Worm (Caenorhabditis elegans) whole organism, L1 larva: Measurements from ENCODE around the gene gpa-3.

Experiments
- C04F5.9 ChIP-seq: sonication (generic microtip); optimal IDR thresholded peaks from 2 replicates; lab custom pipeline; 2016; ENCODE audit warnings: missing genetic modification characterization, missing compliant biosample characterization
- C16A3.4 ChIP-seq: fragments of 150-350 bp; optimal IDR thresholded peaks from 2 replicates; lab custom pipeline; 2014; ENCODE audit warnings: missing biosample characterization, missing genetic modification characterization
- C34B4.2 ChIP-seq: sonication (generic microtip); optimal IDR thresholded peaks from 2 replicates; lab custom pipeline; 2017; ENCODE audit warnings: mild to moderate bottlenecking, missing genetic modification characterization, missing compliant biosample characterization
- F16B12.6 ChIP-seq: fragments of 150-350 bp; optimal IDR thresholded peaks from 2 replicates; lab custom pipeline; 2014; ENCODE audit warnings: missing biosample characterization, missing genetic modification characterization
- alr-1 ChIP-seq: fragments of 200-800 bp; sonication (Bioruptor generic); optimal IDR thresholded peaks from 2 replicates; lab custom pipeline; 2018; ENCODE audit warnings: borderline replicate concordance, mild to moderate bottlenecking, missing genetic modification characterization, missing compliant biosample characterization
- aly-2 ChIP-seq: fragments of 150-350 bp; optimal IDR thresholded peaks from 2 replicates; lab custom pipeline; 2014; ENCODE audit warnings: missing biosample characterization, missing genetic modification characterization
- ama-1 ChIP-seq: fragments of 150-350 bp; optimal IDR thresholded peaks from 2 replicates; lab custom pipeline; 2014
- ceh-63 ChIP-seq: fragments of 200-800 bp; sonication (Bioruptor generic); optimal IDR thresholded peaks from 2 replicates; lab custom pipeline; 2018; ENCODE audit warnings: mild to moderate bottlenecking, missing genetic modification characterization, missing compliant biosample characterization
- ceh-88 ChIP-seq: fragments of 200-800 bp; sonication (Bioruptor generic); IDR thresholded peaks from 2 replicates; pipeline ENCODE4 v1.3.6; 2022; ENCODE audit warnings: missing genetic modification characterization, missing compliant biosample characterization
- ceh-90 ChIP-seq: sonication (generic microtip); optimal IDR thresholded peaks from 2 replicates; lab custom pipeline; 2016; ENCODE audit warnings: missing genetic modification characterization, missing compliant biosample characterization
- dpl-1 ChIP-seq, 3 experiments: fragments of 150-350 bp in 2 of 3; sonication (generic microtip) in 1 of 3; optimal IDR thresholded peaks; 2 replicates each; lab custom pipeline; 2014 to 2017; ENCODE audit warnings: missing biosample characterization in 3 of 3, missing genetic modification characterization in 3 of 3, missing genetic modification reagents in 3 of 3
- dsc-1 ChIP-seq: sonication (generic microtip); optimal IDR thresholded peaks from 2 replicates; lab custom pipeline; 2016; ENCODE audit warnings: mild to moderate bottlenecking, missing genetic modification characterization, missing compliant biosample characterization
- egl-27 ChIP-seq, 2 experiments: fragments of 150-350 bp in 1 of 2; sonication (generic microtip); optimal IDR thresholded peaks; 3 replicates each; lab custom pipeline; 2017 to 2018; ENCODE audit warnings: missing biosample characterization in 2 of 2, missing genetic modification characterization in 2 of 2, missing genetic modification reagents in 2 of 2
- elt-2 ChIP-seq: sonication (generic microtip); optimal IDR thresholded peaks from 2 replicates; lab custom pipeline; 2016; ENCODE audit warnings: missing genetic modification characterization, mild to moderate bottlenecking, inconsistent platforms, missing compliant biosample characterization, missing genetic modification reagents
- elt-3 ChIP-seq, 6 experiments: fragments of 150-350 bp in 1 of 6; sonication (generic microtip); optimal IDR thresholded peaks; 2 replicates each; lab custom pipeline; 2017 to 2018; ENCODE audit warnings: missing biosample characterization in 6 of 6, missing genetic modification characterization in 6 of 6, inconsistent platforms in 1 of 6
- ets-5 ChIP-seq: fragments of 200-800 bp; sonication (Bioruptor generic); IDR thresholded peaks from 2 replicates; pipeline ENCODE4 v1.3.6; 2022; ENCODE audit warnings: missing genetic modification characterization, missing compliant biosample characterization
- fkh-4 ChIP-seq: sonication (generic microtip); optimal IDR thresholded peaks from 2 replicates; lab custom pipeline; 2016; ENCODE audit warnings: missing compliant biosample characterization, missing genetic modification characterization, borderline replicate concordance
- grh-1 ChIP-seq: fragments of 200-800 bp; sonication (Bioruptor generic); IDR thresholded peaks from 2 replicates; pipeline ENCODE4 v1.3.6; 2022; ENCODE audit warnings: missing genetic modification reagents, missing genetic modification characterization, missing compliant biosample characterization
- hlh-17 ChIP-seq: fragments of 200-800 bp; sonication (Bioruptor generic); optimal IDR thresholded peaks from 2 replicates; lab custom pipeline; 2018; ENCODE audit warnings: missing genetic modification characterization, mild to moderate bottlenecking, missing compliant biosample characterization, moderate library complexity, borderline replicate concordance
- hlh-4 ChIP-seq: sonication (generic microtip); optimal IDR thresholded peaks from 2 replicates; lab custom pipeline; 2016; ENCODE audit warnings: mild to moderate bottlenecking, missing genetic modification characterization, missing compliant biosample characterization
- hpl-2 ChIP-seq: fragments of 150-350 bp; optimal IDR thresholded peaks from 2 replicates; lab custom pipeline; 2014; ENCODE audit warnings: missing biosample characterization, missing genetic modification reagents, missing genetic modification characterization
- irx-1 ChIP-seq: sonication (generic microtip); optimal IDR thresholded peaks from 2 replicates; lab custom pipeline; 2016; ENCODE audit warnings: missing genetic modification characterization, missing compliant biosample characterization
- isw-1 ChIP-seq: fragments of 200-800 bp; sonication (Bioruptor generic); IDR thresholded peaks from 2 replicates; pipeline ENCODE4 v1.3.6; 2022; ENCODE audit warnings: missing genetic modification characterization, missing compliant biosample characterization
- lin-15B ChIP-seq: fragments of 150-350 bp; sonication (generic microtip); optimal IDR thresholded peaks from 3 replicates; lab custom pipeline; 2014; ENCODE audit warnings: missing biosample characterization, missing genetic modification characterization
- lin-35 ChIP-seq, 2 experiments: fragments of 150-350 bp; optimal IDR thresholded peaks; 2 replicates each; lab custom pipeline; 2014; ENCODE audit warnings: missing biosample characterization in 2 of 2, missing genetic modification characterization in 2 of 2, missing genetic modification reagents in 2 of 2
- lin-39 ChIP-seq: fragments of 150-350 bp; optimal IDR thresholded peaks from 2 replicates; lab custom pipeline; 2014; ENCODE audit warnings: missing biosample characterization, missing genetic modification reagents, missing genetic modification characterization
- lir-3 ChIP-seq: sonication (generic microtip); optimal IDR thresholded peaks from 2 replicates; lab custom pipeline; 2016; ENCODE audit warnings: mild to moderate bottlenecking, missing genetic modification characterization, moderate library complexity, missing compliant biosample characterization; ENCODE audit not compliant: poor library complexity
- mdl-1 ChIP-seq, 2 experiments: fragments of 150-350 bp; optimal IDR thresholded peaks; 2 replicates each; lab custom pipeline; 2014 to 2017; ENCODE audit warnings: missing biosample characterization in 2 of 2, missing genetic modification characterization in 2 of 2, inconsistent platforms in 1 of 2
- mef-2 ChIP-seq: fragments of 150-350 bp; optimal IDR thresholded peaks from 2 replicates; lab custom pipeline; 2014; ENCODE audit warnings: missing biosample characterization, missing genetic modification characterization
- mep-1 ChIP-seq: fragments of 150-350 bp; optimal IDR thresholded peaks from 2 replicates; lab custom pipeline; 2014; ENCODE audit warnings: missing biosample characterization, missing genetic modification characterization
- nhr-11 ChIP-seq: fragments of 150-350 bp; optimal IDR thresholded peaks from 2 replicates; lab custom pipeline; 2014; ENCODE audit warnings: missing biosample characterization, missing genetic modification characterization
- nhr-12 ChIP-seq: sonication (generic microtip); optimal IDR thresholded peaks from 2 replicates; lab custom pipeline; 2017; ENCODE audit warnings: missing biosample characterization, missing genetic modification characterization
- nhr-19 ChIP-seq: fragments of 200-800 bp; sonication (Bioruptor generic); conservative IDR thresholded peaks from 2 replicates; pipeline ENCODE4 v1.3.6; 2022; ENCODE audit warnings: missing genetic modification characterization, missing compliant biosample characterization
- nhr-47 ChIP-seq: sonication (generic microtip); optimal IDR thresholded peaks from 2 replicates; lab custom pipeline; 2016; ENCODE audit warnings: mild to moderate bottlenecking, missing genetic modification characterization, moderate library complexity, missing compliant biosample characterization
- nhr-76 ChIP-seq: sonication (generic microtip); optimal IDR thresholded peaks from 2 replicates; lab custom pipeline; 2017; ENCODE audit warnings: missing biosample characterization, missing genetic modification characterization
- nhr-90 ChIP-seq: sonication (generic microtip); optimal IDR thresholded peaks from 2 replicates; lab custom pipeline; 2016; ENCODE audit warnings: mild to moderate bottlenecking, missing genetic modification characterization, missing compliant biosample characterization; ENCODE audit not compliant: poor library complexity
- pax-3 ChIP-seq: fragments of 200-800 bp; sonication (Bioruptor generic); optimal IDR thresholded peaks from 2 replicates; lab custom pipeline; 2018; ENCODE audit warnings: mild to moderate bottlenecking, missing genetic modification characterization, moderate library complexity, missing compliant biosample characterization
- rnt-1 ChIP-seq: sonication (generic microtip); optimal IDR thresholded peaks from 2 replicates; lab custom pipeline; 2016; ENCODE audit warnings: mild to moderate bottlenecking, missing genetic modification characterization, moderate library complexity, missing compliant biosample characterization
- skn-1 ChIP-seq: fragments of 150-350 bp; optimal IDR thresholded peaks from 2 replicates; lab custom pipeline; 2014; ENCODE audit warnings: missing biosample characterization, missing genetic modification characterization
- snu-23 ChIP-seq: sonication (generic microtip); optimal IDR thresholded peaks from 2 replicates; lab custom pipeline; 2016; ENCODE audit warnings: missing genetic modification characterization, missing compliant biosample characterization
- sox-4 ChIP-seq: sonication (generic microtip); optimal IDR thresholded peaks from 2 replicates; lab custom pipeline; 2016; ENCODE audit warnings: missing genetic modification characterization, missing compliant biosample characterization
- sptf-1 ChIP-seq: fragments of 150-350 bp; optimal IDR thresholded peaks from 2 replicates; lab custom pipeline; 2014; ENCODE audit warnings: missing biosample characterization, missing genetic modification characterization
- sup-37 ChIP-seq: fragments of 200-800 bp; sonication (Bioruptor generic); optimal IDR thresholded peaks from 2 replicates; lab custom pipeline; 2018; ENCODE audit warnings: mild to moderate bottlenecking, missing genetic modification characterization, missing compliant biosample characterization
- swsn-7 ChIP-seq: sonication (generic microtip); optimal IDR thresholded peaks from 2 replicates; lab custom pipeline; 2016; ENCODE audit warnings: missing genetic modification characterization, missing compliant biosample characterization
- tlp-1 ChIP-seq: fragments of 150-350 bp; optimal IDR thresholded peaks from 2 replicates; lab custom pipeline; 2014; ENCODE audit warnings: missing biosample characterization, missing genetic modification characterization
- unc-130 ChIP-seq: fragments of 150-350 bp; optimal IDR thresholded peaks from 2 replicates; lab custom pipeline; 2017; ENCODE audit warnings: missing biosample characterization, missing genetic modification characterization, inconsistent platforms
- unc-62 ChIP-seq: fragments of 150-350 bp; optimal IDR thresholded peaks from 2 replicates; lab custom pipeline; 2014; ENCODE audit warnings: missing biosample characterization, missing genetic modification reagents, missing genetic modification characterization
- unc-86 ChIP-seq: sonication (generic microtip); optimal IDR thresholded peaks from 2 replicates; lab custom pipeline; 2016; ENCODE audit warnings: missing genetic modification characterization, missing compliant biosample characterization
- unc-98 ChIP-seq: fragments of 200-800 bp; sonication (Bioruptor generic); IDR thresholded peaks from 2 replicates; pipeline ENCODE4 v1.3.6; 2022; ENCODE audit warnings: missing genetic modification characterization, missing compliant biosample characterization
- xbp-1 ChIP-seq: sonication (generic microtip); optimal IDR thresholded peaks from 2 replicates; lab custom pipeline; 2016; ENCODE audit warnings: missing genetic modification characterization, missing compliant biosample characterization
- zip-4 ChIP-seq: fragments of 200-800 bp; sonication (Bioruptor generic); optimal IDR thresholded peaks from 2 replicates; lab custom pipeline; 2018; ENCODE audit warnings: mild to moderate bottlenecking, missing genetic modification characterization, moderate library complexity, missing compliant biosample characterization
- ztf-11 ChIP-seq, 2 experiments: sonication (generic microtip); optimal IDR thresholded peaks; 2 replicates each; lab custom pipeline; 2016 to 2017; ENCODE audit warnings: missing genetic modification characterization in 2 of 2, missing biosample characterization in 1 of 2, missing compliant biosample characterization in 1 of 2
- ztf-4 ChIP-seq: fragments of 150-350 bp; optimal IDR thresholded peaks from 2 replicates; lab custom pipeline; 2014; ENCODE audit warnings: missing biosample characterization, missing genetic modification characterization

Gene gpa-3

DNA sequence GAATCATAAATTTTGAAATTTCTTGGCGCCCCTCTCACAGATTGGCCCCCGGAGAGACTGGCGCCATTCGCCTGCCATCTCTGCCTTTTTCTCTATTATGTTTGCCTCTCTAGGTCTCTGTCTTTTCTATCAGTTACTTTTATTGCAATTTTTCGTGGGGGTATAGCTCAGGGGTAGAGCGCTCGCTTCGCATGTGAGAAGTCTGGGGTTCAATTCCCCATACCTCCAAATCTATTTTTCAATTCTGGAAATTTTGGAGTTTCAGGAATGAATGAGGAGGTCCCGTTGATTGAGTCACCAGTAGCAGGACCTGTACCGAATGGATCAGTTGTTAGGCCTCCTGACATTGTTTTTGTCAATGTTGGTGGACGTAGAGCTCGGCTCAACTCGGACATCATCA lies 41.5 kb downstream of the gpa-3 start, which contains the start of gene kvs-3:
Gene kvs-3, plus strand, starts transcription at position 266 of the 400 bp plus-strand sequence.
- TF ChIP-seq fkh-4 (tag; lab: Kevin White, UChicago) (no peak), C34B4.2 (no peak), dpl-1 (GFP tag; optimal IDR thresholded peaks at IDR 0.05; lab: Kevin White, UChicago) (peak in 2 of 3 experiments; percentile 27 to 30), ztf-4 (peak; percentile 6), snu-23 (GFP tag; lab: Kevin White, UChicago) (peak; percentile 54), xbp-1 (peak; percentile 19), mef-2 (tag; lab: Kevin White, UChicago) (no peak), ama-1 (lab: Kevin White, UChicago) (no peak), ceh-63 (GFP tag; lab: Kevin White, UChicago) (no peak), nhr-19 (peak; percentile 58), sup-37 (GFP tag; lab: Kevin White, UChicago) (no peak), ceh-90 (tag; lab: Kevin White, UChicago) (no peak), mdl-1 (tag; optimal IDR thresholded peaks at IDR 0.05; lab: Kevin White, UChicago) (peak in 1 of 2 experiments; percentile 51), lin-35 (GFP tag; optimal IDR thresholded peaks at IDR 0.05; lab: Kevin White, UChicago) (peak in 1 of 2 experiments; percentile 63), nhr-12 (tag; lab: Kevin White, UChicago) (no peak), hpl-2 (GFP tag; lab: Kevin White, UChicago) (no peak), sox-4 (tag; lab: Kevin White, UChicago) (no peak), grh-1 (GFP tag; lab: Robert Waterston, UW) (no peak), C04F5.9 (tag; lab: Kevin White, UChicago) (no peak), irx-1 (tag; lab: Kevin White, UChicago) (peak; percentile 27), C16A3.4 (peak; percentile 33), unc-62 (GFP tag; lab: Kevin White, UChicago) (no peak), skn-1 (tag; lab: Kevin White, UChicago) (peak; percentile 39), F16B12.6 (tag; lab: Kevin White, UChicago) (no peak), egl-27 (tag; optimal IDR thresholded peaks at IDR 0.05; lab: Kevin White, UChicago) (no peak), unc-130 (peak; percentile 9), dsc-1 (tag; lab: Kevin White, UChicago) (peak; percentile 36), mep-1 (peak; percentile 57), ztf-11 (tag; optimal IDR thresholded peaks at IDR 0.05; lab: Kevin White, UChicago) (peak in 1 of 2 experiments; percentile 29), elt-3 (tag; optimal IDR thresholded peaks at IDR 0.05; lab: Kevin White, UChicago) (no peak), unc-98 (no peak), ceh-88 (GFP tag; lab: Robert Waterston, UW) (no peak), nhr-47 (tag; lab: Kevin White, UChicago) (peak; percentile 55), swsn-7 (peak; percentile 30), rnt-1 (tag; lab: Kevin White, UChicago) (peak; percentile 48), nhr-11 (tag; lab: Kevin White, UChicago) (no peak), nhr-76 (peak; percentile 1), lin-39 (tag; lab: Kevin White, UChicago) (no peak), zip-4 (GFP tag; lab: Kevin White, UChicago) (no peak), hlh-17 (GFP tag; lab: Kevin White, UChicago) (no peak), unc-86 (tag; lab: Kevin White, UChicago) (no peak), pax-3 (tag; lab: Kevin White, UChicago) (no peak), lir-3 (tag; lab: Kevin White, UChicago) (no peak), hlh-4 (tag; lab: Kevin White, UChicago) (no peak), aly-2 (tag; lab: Kevin White, UChicago) (no peak), alr-1 (no peak), sptf-1 (tag; lab: Kevin White, UChicago) (no peak), ets-5 (GFP tag; lab: Robert Waterston, UW) (no peak), lin-15B (tag; lab: Kevin White, UChicago) (no peak), nhr-90 (tag; lab: Kevin White, UChicago) (peak; percentile 59), tlp-1 (tag; lab: Kevin White, UChicago) (no peak), isw-1 (GFP tag; lab: Robert Waterston, UW) (no peak), elt-2 (tag; lab: Kevin White, UChicago) (peak; percentile 47)
